Worm (Caenorhabditis elegans): ENCODE data around the gene prp-40.

The prp-40 gene

DNA sequence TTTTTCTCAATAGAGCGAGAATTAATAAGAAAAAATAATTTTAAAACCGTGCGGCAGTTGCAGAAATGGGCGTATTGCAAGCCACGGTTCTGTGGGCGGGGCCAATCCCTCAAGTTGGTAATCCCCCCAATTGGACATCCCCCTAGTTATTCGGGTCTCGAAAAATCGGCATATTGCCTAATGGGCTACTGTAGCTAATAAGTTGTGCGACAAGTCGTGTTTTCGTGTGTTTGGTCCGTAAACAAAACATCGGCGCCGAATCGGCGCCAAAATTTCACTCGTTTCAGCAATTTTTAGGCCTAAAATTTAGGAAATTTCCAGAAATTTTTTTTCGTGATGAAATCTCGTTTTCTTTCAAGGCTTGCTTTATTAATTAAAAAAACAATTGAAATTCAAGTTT, 17.5 kb upstream of the prp-40 start (continued):
- TF ChIP-seq F23B12.7 (tag; optimal IDR thresholded peaks at IDR 0.05; ENCODE audit: insufficient read depth) (no peak), Y56A3A.18 (GFP tag; IDR thresholded peaks at IDR 0.05) (no peak), cebp-2 (GFP tag; IDR thresholded peaks at IDR 0.05) (no peak), K11D2.4 (GFP tag; IDR thresholded peaks at IDR 0.05) (no peak), ztf-26 (tag; optimal IDR thresholded peaks at IDR 0.05) (no peak), attf-3 (GFP tag; conservative IDR thresholded peaks at IDR 0.05) (no peak), ztf-28 (GFP tag; IDR thresholded peaks at IDR 0.05) (no peak), F57C9.4 (tag; optimal IDR thresholded peaks at IDR 0.05) (no peak), mxl-1 (tag; optimal IDR thresholded peaks at IDR 0.05) (no peak), Y79H2A.3 (GFP tag; conservative IDR thresholded peaks at IDR 0.05) (no peak), ets-4 (GFP tag; optimal IDR thresholded peaks at IDR 0.05) (no peak), rec-8 (tag; optimal IDR thresholded peaks at IDR 0.05) (no peak)

DNA sequence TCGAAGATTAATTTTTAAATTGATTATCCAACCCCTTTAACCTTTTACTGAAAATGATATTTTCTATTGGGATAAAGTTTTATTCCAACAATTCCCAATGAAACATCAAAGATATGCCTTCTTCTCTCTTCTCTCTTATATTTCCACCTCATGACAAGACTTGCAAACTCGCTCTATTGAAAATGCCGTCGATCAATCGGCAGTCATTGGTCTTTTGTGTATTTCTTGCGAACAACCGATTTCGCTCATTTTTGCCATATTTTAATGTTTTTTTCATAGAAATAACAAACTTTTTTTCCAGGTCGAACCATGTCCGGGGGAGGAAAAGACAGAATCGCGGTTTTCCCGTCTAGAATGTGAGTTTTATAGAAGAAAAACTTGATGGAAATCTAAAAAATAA, 14.1 kb upstream of the prp-40 start, which contains the start of gene vha-14:
Gene vha-14 (plus strand): TSS at position 302 of the 400 bp plus-strand sequence.
- TF ChIP-seq F23B12.7 (tag; optimal IDR thresholded peaks at IDR 0.05; ENCODE audit: insufficient read depth) (peak; percentile 25), efl-1 (GFP tag; optimal IDR thresholded peaks at IDR 0.05) (no peak), F49E8.2 (tag; optimal IDR thresholded peaks at IDR 0.05; ENCODE audit: insufficient read depth) (no peak), F37B4.10 (GFP tag; IDR thresholded peaks at IDR 0.05) (no peak), attf-3 (GFP tag; conservative IDR thresholded peaks at IDR 0.05) (no peak), ceh-79 (tag; optimal IDR thresholded peaks at IDR 0.05) (no peak), nhr-90 (tag; optimal IDR thresholded peaks at IDR 0.05) (no peak), nhr-80 (tag; optimal IDR thresholded peaks at IDR 0.05) (peak; percentile 63), mcd-1 (GFP tag; IDR thresholded peaks at IDR 0.05) (peak; percentile 38; the same call in 1 of the 2 replicates), zfh-2 (GFP tag; conservative IDR thresholded peaks at IDR 0.05) (no peak), attf-5 (GFP tag; optimal IDR thresholded peaks at IDR 0.05) (peak; percentile 39), dox-1 (GFP tag; IDR thresholded peaks at IDR 0.05) (no peak), madf-10 (tag; optimal IDR thresholded peaks at IDR 0.05) (no peak)

DNA sequence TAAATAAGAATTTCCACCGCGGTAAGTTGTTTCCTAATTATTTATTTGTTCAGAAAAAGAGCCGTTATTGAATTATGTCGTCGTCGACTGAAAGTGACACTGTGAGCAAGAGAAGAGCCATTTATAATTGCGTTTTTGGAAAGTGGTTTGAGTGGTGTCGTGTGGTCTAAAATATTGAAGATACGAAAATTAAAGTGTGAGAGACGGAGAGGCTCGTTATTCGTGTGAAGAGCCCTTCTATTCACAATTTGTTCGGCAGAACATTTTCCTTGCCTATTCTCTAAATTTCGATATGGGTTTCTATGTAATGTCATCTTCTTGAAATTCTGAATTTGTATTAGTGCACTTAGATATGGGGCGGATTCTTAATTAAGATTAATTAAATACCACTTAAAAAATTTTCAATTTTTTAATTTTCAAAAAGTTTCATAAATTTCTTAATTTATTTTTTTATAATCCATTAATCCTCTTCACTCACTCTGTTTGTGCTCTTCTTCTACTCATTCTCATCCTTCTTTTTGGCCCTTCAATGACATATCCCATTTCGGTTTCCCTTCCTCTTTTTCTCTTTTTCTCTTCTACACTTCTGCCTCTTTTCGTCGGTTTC, 12.0 kb upstream of the prp-40 start:
- TF ChIP-seq chd-7 (tag; optimal IDR thresholded peaks at IDR 0.05) = peak; percentile 65
- no peak for TF ChIP-seq mxl-1 (tag; optimal IDR thresholded peaks at IDR 0.05)
- 0 out of 2 replicates have a peak, but pooled peaks have one; percentile 19 for TF ChIP-seq mcd-1 (GFP tag; IDR thresholded peaks at IDR 0.05)
- TF ChIP-seq T26A5.8 (tag; optimal IDR thresholded peaks at IDR 0.05) = no peak
- TF ChIP-seq atf-7 (tag; optimal IDR thresholded peaks at IDR 0.05) = peak; percentile 51
- no peak for TF ChIP-seq mel-28 (tag; optimal IDR thresholded peaks at IDR 0.05; ENCODE audit: borderline replicate concordance)
- TF ChIP-seq ceh-100 (GFP tag; IDR thresholded peaks at IDR 0.05) = 0 out of 2 replicates have a peak, but pooled peaks have one; percentile 12
- TF ChIP-seq ceh-91 (GFP tag; IDR thresholded peaks at IDR 0.05) = no peak
- TF ChIP-seq ccch-3 (GFP tag; optimal IDR thresholded peaks at IDR 0.05) = no peak
- TF ChIP-seq F33H1.4 (GFP tag; IDR thresholded peaks at IDR 0.05) = peak; percentile 23; the same call in 1 of the 2 replicates
- peak; percentile 37 for TF ChIP-seq lin-40 (tag; optimal IDR thresholded peaks at IDR 0.05)
- peak; percentile 90 for TF ChIP-seq repo-1 (tag; optimal IDR thresholded peaks at IDR 0.05)
- TF ChIP-seq F55B11.4 (tag; optimal IDR thresholded peaks at IDR 0.05; ENCODE audit: borderline replicate concordance, insufficient read depth) = no peak
- no peak for TF ChIP-seq D2030.7 (GFP tag; IDR thresholded peaks at IDR 0.05)
- TF ChIP-seq ama-1 (optimal IDR thresholded peaks at IDR 0.05) = peak; percentile 41
- TF ChIP-seq ama-1 (GFP tag; optimal IDR thresholded peaks at IDR 0.05) = peak in 1 of 2 experiments; percentile 21
- peak; percentile 70 for TF ChIP-seq Y53G8AR.9 (GFP tag; conservative IDR thresholded peaks at IDR 0.05)
- TF ChIP-seq hsf-1 (GFP tag; IDR thresholded peaks at IDR 0.05) = peak; percentile 57; the same call in 1 of the 2 replicates
- no peak for TF ChIP-seq lsl-1 (GFP tag; optimal IDR thresholded peaks at IDR 0.05)
- TF ChIP-seq nhr-80 (tag; optimal IDR thresholded peaks at IDR 0.05) = no peak
- TF ChIP-seq pha-4 (tag; optimal IDR thresholded peaks at IDR 0.05) = no peak
- TF ChIP-seq tlf-1 (GFP tag; optimal IDR thresholded peaks at IDR 0.05) = peak; percentile 77
- TF ChIP-seq hrde-1 (tag; optimal IDR thresholded peaks at IDR 0.05; ENCODE audit: borderline replicate concordance) = peak; percentile 58
- TF ChIP-seq bed-2 (GFP tag; IDR thresholded peaks at IDR 0.05) = no peak
- TF ChIP-seq nhr-179 (tag; optimal IDR thresholded peaks at IDR 0.05) = peak; percentile 4
- TF ChIP-seq unc-130 (GFP tag; optimal IDR thresholded peaks at IDR 0.05) = peak; percentile 3

Measured in whole organism, young adult.